Comparison of ENCODE assay signal across 3 fruit fly cellular contexts in genomic region chr3R:16446836-16447235, dm6.
A peak's percentile ranks its signal among the peaks of the same experiment; 100 is the strongest.
TF ChIP-seq lines count a peak whose summit lies in the region.

No protein-coding gene starts in this region.

- no peak for TF ChIP-seq CTCF in whole organism, embryonic (GFP tag; optimal IDR thresholded peaks at IDR 0.05; lab: Kevin White, UChicago)

TF ChIP-seq in whole organism, embryonic, 481 proteins besides CTCF, POLR2A, EP300 and RAD21:
- TF ChIP-seq CG13123 (GFP tag; optimal IDR thresholded peaks at IDR 0.05; lab: Kevin White, UChicago) (no peak), mirr (GFP tag; optimal IDR thresholded peaks at IDR 0.05; lab: Kevin White, UChicago) (peak; percentile 74), sug (tag; optimal IDR thresholded peaks at IDR 0.05; lab: Kevin White, UChicago) (peak; percentile 98), CHES-1-like (GFP tag; optimal IDR thresholded peaks at IDR 0.05; lab: Kevin White, UChicago) (no peak), grn (GFP tag; optimal IDR thresholded peaks at IDR 0.05; lab: Kevin White, UChicago) (peak; percentile 55), CG8290 (GFP tag; optimal IDR thresholded peaks at IDR 0.05; lab: Kevin White, UChicago) (no peak), CG8290 (tag; optimal IDR thresholded peaks at IDR 0.05; lab: Kevin White, UChicago) (peak in 1 of 2 experiments; percentile 17), GATAe (GFP tag; conservative IDR thresholded peaks at IDR 0.05; lab: Robert Waterston, UW) (peak; percentile 86), exex (tag; optimal IDR thresholded peaks at IDR 0.05; lab: Kevin White, UChicago) (peak; percentile 83), crol (GFP tag; IDR thresholded peaks at IDR 0.05; lab: Robert Waterston, UW) (peak; percentile 60; the same call in 1 of the 2 replicates), CG2199 (GFP tag; IDR thresholded peaks at IDR 0.05; lab: Robert Waterston, UW) (0 out of 3 replicates have a peak, but pooled peaks have one; percentile 26), Lpt (GFP tag; optimal IDR thresholded peaks at IDR 0.05; lab: Kevin White, UChicago) (no peak), cwo (GFP tag; optimal IDR thresholded peaks at IDR 0.05; lab: Kevin White, UChicago) (peak; percentile 34), lab (GFP tag; optimal IDR thresholded peaks at IDR 0.05; lab: Kevin White, UChicago) (peak; percentile 14), CG34376 (GFP tag; optimal IDR thresholded peaks at IDR 0.05; lab: Kevin White, UChicago) (peak; percentile 44), CG17361 (GFP tag; IDR thresholded peaks at IDR 0.05; lab: Robert Waterston, UW) (no peak), Vsx1 (GFP tag; optimal IDR thresholded peaks at IDR 0.05; lab: Kevin White, UChicago) (peak; percentile 93), CG12104 (GFP tag; optimal IDR thresholded peaks at IDR 0.05; lab: Kevin White, UChicago) (no peak)

TF ChIP-seq in whole organism, prepupa, 60 proteins besides CTCF, POLR2A, EP300 and RAD21:
- TF ChIP-seq svp (GFP tag; lab: Kevin White, UChicago) (peak; percentile 83), lz (GFP tag; optimal IDR thresholded peaks at IDR 0.05; lab: Kevin White, UChicago) (no peak), vri (GFP tag; optimal IDR thresholded peaks at IDR 0.05; lab: Kevin White, UChicago) (peak; percentile 73)
TF ChIP-seq in whole organism, prepupa: peak in this region for 2.

TF ChIP-seq in whole organism, wandering third instar larva, 38 proteins besides CTCF, POLR2A, EP300 and RAD21:
- TF ChIP-seq lola (GFP tag; optimal IDR thresholded peaks at IDR 0.05; lab: Kevin White, UChicago) (no peak), tai (GFP tag; optimal IDR thresholded peaks at IDR 0.05; lab: Kevin White, UChicago) (peak; percentile 2), fru (GFP tag; optimal IDR thresholded peaks at IDR 0.05; lab: Kevin White, UChicago) (peak; percentile 2), Sp1 (GFP tag; optimal IDR thresholded peaks at IDR 0.05; lab: Kevin White, UChicago) (no peak), CG32264 (GFP tag; optimal IDR thresholded peaks at IDR 0.05; lab: Kevin White, UChicago) (no peak), Mio (GFP tag; optimal IDR thresholded peaks at IDR 0.05; lab: Kevin White, UChicago) (no peak), brk (GFP tag; optimal IDR thresholded peaks at IDR 0.05; lab: Kevin White, UChicago) (no peak), N (GFP tag; optimal IDR thresholded peaks at IDR 0.05; lab: Kevin White, UChicago) (no peak), Rel (GFP tag; optimal IDR thresholded peaks at IDR 0.05; lab: Kevin White, UChicago) (no peak), Rel (tag; optimal IDR thresholded peaks at IDR 0.05; lab: Kevin White, UChicago) (peak; percentile 79), Jra (GFP tag; optimal IDR thresholded peaks at IDR 0.05; lab: Kevin White, UChicago) (no peak), HLH106 (tag; optimal IDR thresholded peaks at IDR 0.05; lab: Kevin White, UChicago) (no peak), Dif (GFP tag; optimal IDR thresholded peaks at IDR 0.05; lab: Kevin White, UChicago; ENCODE audit: partially characterized antibody) (no peak), Dfd (GFP tag; optimal IDR thresholded peaks at IDR 0.05; lab: Kevin White, UChicago) (no peak), Hr83 (GFP tag; optimal IDR thresholded peaks at IDR 0.05; lab: Kevin White, UChicago; ENCODE audit: poor library complexity, severe bottlenecking) (no peak), jim (GFP tag; optimal IDR thresholded peaks at IDR 0.05; lab: Kevin White, UChicago) (no peak), dsf (GFP tag; optimal IDR thresholded peaks at IDR 0.05; lab: Kevin White, UChicago; ENCODE audit: borderline replicate concordance) (no peak), GATAd (GFP tag; optimal IDR thresholded peaks at IDR 0.05; lab: Kevin White, UChicago) (no peak), CG9705 (GFP tag; optimal IDR thresholded peaks at IDR 0.05; lab: Kevin White, UChicago) (no peak), Hnf4 (GFP tag; optimal IDR thresholded peaks at IDR 0.05; lab: Kevin White, UChicago) (no peak), dmrt93B (GFP tag; optimal IDR thresholded peaks at IDR 0.05; lab: Kevin White, UChicago) (no peak), OdsH (GFP tag; optimal IDR thresholded peaks at IDR 0.05; lab: Kevin White, UChicago) (no peak), dl (GFP tag; optimal IDR thresholded peaks at IDR 0.05; lab: Kevin White, UChicago; ENCODE audit: insufficient read depth in 1 of 2, partially characterized antibody in 2 of 2) (no peak), pan (optimal IDR thresholded peaks at IDR 0.05; lab: Kevin White, UChicago) (no peak), Hr78 (GFP tag; optimal IDR thresholded peaks at IDR 0.05; lab: Kevin White, UChicago) (no peak), h (GFP tag; optimal IDR thresholded peaks at IDR 0.05; lab: Kevin White, UChicago) (peak; percentile 38), Myc (optimal IDR thresholded peaks at IDR 0.05; lab: Kevin White, UChicago) (no peak), foxo (GFP tag; optimal IDR thresholded peaks at IDR 0.05; lab: Kevin White, UChicago) (no peak), Vsx2 (GFP tag; optimal IDR thresholded peaks at IDR 0.05; lab: Kevin White, UChicago; ENCODE audit: partially characterized antibody) (peak; percentile 99), psq (GFP tag; optimal IDR thresholded peaks at IDR 0.05; lab: Kevin White, UChicago) (no peak), rgr (GFP tag; optimal IDR thresholded peaks at IDR 0.05; lab: Kevin White, UChicago) (no peak), br (GFP tag; optimal IDR thresholded peaks at IDR 0.05; lab: Kevin White, UChicago) (no peak), sage (GFP tag; optimal IDR thresholded peaks at IDR 0.05; lab: Kevin White, UChicago) (no peak), ey (GFP tag; optimal IDR thresholded peaks at IDR 0.05; lab: Kevin White, UChicago) (no peak), woc (GFP tag; optimal IDR thresholded peaks at IDR 0.05; lab: Kevin White, UChicago) (no peak), sv (GFP tag; optimal IDR thresholded peaks at IDR 0.05; lab: Kevin White, UChicago) (no peak), usp (GFP tag; optimal IDR thresholded peaks at IDR 0.05; lab: Kevin White, UChicago) (no peak), Abd-B (GFP tag; optimal IDR thresholded peaks at IDR 0.05; lab: Kevin White, UChicago) (no peak), CrebA (GFP tag; optimal IDR thresholded peaks at IDR 0.05; lab: Kevin White, UChicago; ENCODE audit: borderline replicate concordance) (no peak)
